Worm (Caenorhabditis elegans): ENCODE data around the gene Y9C9A.13.

Y9C9A.13 gene

ce11 chrIV:4996956-4997355 lies 27.6 kb upstream of the Y9C9A.13 start:
- no peak for TF ChIP-seq nhr-28 (tag; optimal IDR thresholded peaks at IDR 0.05)
- no peak for TF ChIP-seq tbx-8 (GFP tag; optimal IDR thresholded peaks at IDR 0.05)

- no peak for TF ChIP-seq nhr-12 (tag; optimal IDR thresholded peaks at IDR 0.05)
- no peak for TF ChIP-seq zip-8 (tag; optimal IDR thresholded peaks at IDR 0.05)
- no peak for TF ChIP-seq unc-62 (GFP tag; optimal IDR thresholded peaks at IDR 0.05)
- no peak for TF ChIP-seq lin-32 (GFP tag; optimal IDR thresholded peaks at IDR 0.05)
- no peak for TF ChIP-seq blmp-1 (tag; optimal IDR thresholded peaks at IDR 0.05)
- no peak for TF ChIP-seq cnd-1 (tag; optimal IDR thresholded peaks at IDR 0.05)
- no peak for TF ChIP-seq sptf-1 (tag; optimal IDR thresholded peaks at IDR 0.05)
- no peak for TF ChIP-seq ham-2 (GFP tag; optimal IDR thresholded peaks at IDR 0.05)
- TF ChIP-seq mls-2 (tag; optimal IDR thresholded peaks at IDR 0.05) = no peak
- TF ChIP-seq snpc-4 (tag; optimal IDR thresholded peaks at IDR 0.05) = no peak
- TF ChIP-seq nhr-2 (tag; optimal IDR thresholded peaks at IDR 0.05) = no peak
- TF ChIP-seq elt-1 (tag; optimal IDR thresholded peaks at IDR 0.05; ENCODE audit: borderline replicate concordance, insufficient read depth) = no peak
- TF ChIP-seq mep-1 (tag; optimal IDR thresholded peaks at IDR 0.05) = no peak
- no peak for TF ChIP-seq nhr-28 (tag; optimal IDR thresholded peaks at IDR 0.05)
- no peak for TF ChIP-seq ztf-11 (tag; optimal IDR thresholded peaks at IDR 0.05)
- no peak for TF ChIP-seq lsy-2 (tag; optimal IDR thresholded peaks at IDR 0.05)
- no peak for TF ChIP-seq nhr-76 (tag; optimal IDR thresholded peaks at IDR 0.05)
- TF ChIP-seq mab-5 (tag; optimal IDR thresholded peaks at IDR 0.05) = no peak
- no peak for TF ChIP-seq ces-1 (GFP tag; optimal IDR thresholded peaks at IDR 0.05)
These were observed 26.5 kb upstream of the Y9C9A.13 start, which contains the start of gene ssq-2 for ce11 chrIV:4995842-4996241. TSS of gene ssq-2 (plus strand) at chrIV:4996142.

ce11 chrIV:4993128-4993527 lies 23.8 kb upstream of the Y9C9A.13 start:
- TF ChIP-seq ceh-83 (GFP tag; optimal IDR thresholded peaks at IDR 0.05) (no peak), nhr-28 (tag; optimal IDR thresholded peaks at IDR 0.05) (no peak), tbx-8 (GFP tag; optimal IDR thresholded peaks at IDR 0.05) (no peak), M03D4.4 (tag; optimal IDR thresholded peaks at IDR 0.05) (no peak), mab-5 (tag; optimal IDR thresholded peaks at IDR 0.05) (no peak), hlh-1 (tag; optimal IDR thresholded peaks at IDR 0.05) (no peak), ceh-43 (GFP tag; optimal IDR thresholded peaks at IDR 0.05) (no peak), nhr-76 (tag; optimal IDR thresholded peaks at IDR 0.05) (no peak), nhr-12 (tag; optimal IDR thresholded peaks at IDR 0.05) (no peak), bed-3 (GFP tag; optimal IDR thresholded peaks at IDR 0.05) (no peak), ceh-39 (tag; optimal IDR thresholded peaks at IDR 0.05) (no peak), lsy-2 (tag; optimal IDR thresholded peaks at IDR 0.05) (no peak)

ce11 chrIV:4992089-4992488 lies 22.8 kb upstream of the Y9C9A.13 start, which contains the start of gene str-162:
TSS of gene str-162 (plus strand) at chrIV:4992389.
- TF ChIP-seq sem-2 (GFP tag; optimal IDR thresholded peaks at IDR 0.05) (no peak), nhr-12 (tag; optimal IDR thresholded peaks at IDR 0.05) (no peak), bed-3 (GFP tag; optimal IDR thresholded peaks at IDR 0.05) (no peak), ham-2 (GFP tag; optimal IDR thresholded peaks at IDR 0.05) (no peak), mls-2 (tag; optimal IDR thresholded peaks at IDR 0.05) (no peak), unc-62 (GFP tag; optimal IDR thresholded peaks at IDR 0.05) (no peak), unc-39 (tag; optimal IDR thresholded peaks at IDR 0.05) (no peak), ztf-11 (tag; optimal IDR thresholded peaks at IDR 0.05) (no peak)

- no peak for TF ChIP-seq pha-4 (tag; optimal IDR thresholded peaks at IDR 0.05)
- TF ChIP-seq nhr-2 (tag; optimal IDR thresholded peaks at IDR 0.05) = no peak
- TF ChIP-seq mls-2 (tag; optimal IDR thresholded peaks at IDR 0.05) = no peak
- TF ChIP-seq ztf-11 (tag; optimal IDR thresholded peaks at IDR 0.05) = no peak
- TF ChIP-seq nhr-237 (tag; optimal IDR thresholded peaks at IDR 0.05) = no peak
- no peak for TF ChIP-seq tbx-8 (GFP tag; optimal IDR thresholded peaks at IDR 0.05)
- no peak for TF ChIP-seq nhr-76 (tag; optimal IDR thresholded peaks at IDR 0.05)
- no peak for TF ChIP-seq snpc-4 (tag; optimal IDR thresholded peaks at IDR 0.05)
- TF ChIP-seq ces-1 (GFP tag; optimal IDR thresholded peaks at IDR 0.05) = no peak
- no peak for TF ChIP-seq mep-1 (tag; optimal IDR thresholded peaks at IDR 0.05)
- TF ChIP-seq lin-32 (GFP tag; optimal IDR thresholded peaks at IDR 0.05) = no peak
- no peak for TF ChIP-seq mab-5 (tag; optimal IDR thresholded peaks at IDR 0.05)
These were observed 19.2 kb upstream of the Y9C9A.13 start, which contains the start of gene E03H12.7 for ce11 chrIV:4988531-4988930. TSS of gene E03H12.7 (minus strand) at chrIV:4988631.

ce11 chrIV:4986246-4986645 lies 16.9 kb upstream of the Y9C9A.13 start, which contains the start of gene clec-177:
TSS of gene clec-177 (plus strand) at chrIV:4986546.
- TF ChIP-seq mab-5 (tag; optimal IDR thresholded peaks at IDR 0.05) (no peak), sem-2 (GFP tag; optimal IDR thresholded peaks at IDR 0.05) (no peak), ztf-11 (tag; optimal IDR thresholded peaks at IDR 0.05) (no peak), nhr-12 (tag; optimal IDR thresholded peaks at IDR 0.05) (no peak), unc-39 (tag; optimal IDR thresholded peaks at IDR 0.05) (no peak), nhr-2 (tag; optimal IDR thresholded peaks at IDR 0.05) (no peak), unc-120 (tag; optimal IDR thresholded peaks at IDR 0.05; ENCODE audit: poor library complexity, severe bottlenecking) (no peak), zip-8 (tag; optimal IDR thresholded peaks at IDR 0.05) (no peak), unc-62 (GFP tag; optimal IDR thresholded peaks at IDR 0.05) (no peak), nhr-28 (tag; optimal IDR thresholded peaks at IDR 0.05) (no peak), drap-1 (GFP tag; optimal IDR thresholded peaks at IDR 0.05) (no peak), ceh-43 (GFP tag; optimal IDR thresholded peaks at IDR 0.05) (no peak), pha-4 (tag; optimal IDR thresholded peaks at IDR 0.05) (no peak), lin-32 (GFP tag; optimal IDR thresholded peaks at IDR 0.05) (no peak), ceh-83 (GFP tag; optimal IDR thresholded peaks at IDR 0.05) (no peak), mep-1 (tag; optimal IDR thresholded peaks at IDR 0.05) (no peak), M03D4.4 (tag; optimal IDR thresholded peaks at IDR 0.05) (no peak)
